Worm (Caenorhabditis elegans): Measurements from ENCODE around the gene mps-4.

DNA sequence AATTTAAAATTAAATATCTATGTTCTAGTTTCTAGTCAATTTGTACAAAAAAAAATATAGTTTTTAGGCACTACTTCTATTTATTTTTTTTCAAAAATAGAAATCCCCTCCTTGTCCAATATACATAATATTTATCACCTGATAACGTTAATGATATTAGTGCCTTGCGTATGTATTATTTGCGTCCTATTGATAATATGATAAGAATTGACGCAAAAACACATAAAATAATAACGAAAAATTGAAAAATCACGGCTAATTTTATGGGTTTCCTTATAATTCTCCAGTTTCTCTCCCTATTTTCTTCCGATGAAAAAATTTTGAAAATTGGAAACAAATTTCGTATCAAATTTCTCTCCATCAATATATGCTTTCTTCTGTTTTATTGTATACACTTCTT lies 28.2 kb upstream of the mps-4 start:
- no peak for TF ChIP-seq ztf-23 (GFP tag; IDR thresholded peaks at IDR 0.05)
- TF ChIP-seq cog-1 (tag; optimal IDR thresholded peaks at IDR 0.05), result no peak
- TF ChIP-seq flt-1 (GFP tag; IDR thresholded peaks at IDR 0.05), result no peak
- no peak for TF ChIP-seq med-1 (GFP tag; optimal IDR thresholded peaks at IDR 0.05; ENCODE audit: insufficient read depth)
